Worm (Caenorhabditis elegans): ENCODE results near the gene miro-1.

miro-1 gene

DNA sequence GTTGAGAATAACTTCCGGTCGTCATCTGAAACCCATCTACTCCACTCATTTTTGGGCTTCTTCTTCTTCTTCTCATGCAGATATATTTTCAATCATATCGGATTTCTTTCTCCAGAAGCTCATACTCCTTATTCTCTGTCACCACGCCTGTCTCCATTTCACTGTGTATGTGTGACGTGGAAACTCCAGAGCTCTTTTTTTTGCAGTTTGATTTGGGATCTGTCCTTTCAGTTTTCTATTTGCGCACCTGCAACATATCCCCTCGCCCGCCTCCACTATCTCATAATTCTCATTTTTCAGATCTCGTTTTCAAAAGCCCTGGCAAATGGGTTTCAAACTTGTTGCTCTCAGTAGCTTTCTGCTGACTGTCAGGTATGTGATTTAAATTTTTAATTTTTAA, 36.9 kb downstream of the miro-1 start, which contains the start of gene kin-36:
Gene kin-36, plus strand, starts transcription at position 301 of the 400 bp plus-strand sequence.
- no peak for TF ChIP-seq ets-7 (tag; optimal IDR thresholded peaks at IDR 0.05)
- TF ChIP-seq B0310.2 (tag; optimal IDR thresholded peaks at IDR 0.05), result no peak
- no peak for TF ChIP-seq ceh-36 (tag; optimal IDR thresholded peaks at IDR 0.05)
- TF ChIP-seq ceh-13 (GFP tag; optimal IDR thresholded peaks at IDR 0.05), result no peak
- TF ChIP-seq sea-1 (GFP tag; conservative IDR thresholded peaks at IDR 0.05), result no peak
- no peak for TF ChIP-seq scrt-1 (GFP tag; IDR thresholded peaks at IDR 0.05)
- no peak for TF ChIP-seq tbx-37 (GFP tag; conservative IDR thresholded peaks at IDR 0.05)
- TF ChIP-seq hnd-1 (tag; optimal IDR thresholded peaks at IDR 0.05), result no peak
- no peak for TF ChIP-seq tra-4 (tag; optimal IDR thresholded peaks at IDR 0.05)
- no peak for TF ChIP-seq ama-1 (optimal IDR thresholded peaks at IDR 0.05)
- TF ChIP-seq hmbx-1 (tag; optimal IDR thresholded peaks at IDR 0.05), result no peak
- no peak for TF ChIP-seq F13C5.2 (tag; optimal IDR thresholded peaks at IDR 0.05)
- TF ChIP-seq pes-1 (GFP tag; IDR thresholded peaks at IDR 0.05), result no peak
- no peak for TF ChIP-seq hmg-4 (GFP tag; optimal IDR thresholded peaks at IDR 0.05)

DNA sequence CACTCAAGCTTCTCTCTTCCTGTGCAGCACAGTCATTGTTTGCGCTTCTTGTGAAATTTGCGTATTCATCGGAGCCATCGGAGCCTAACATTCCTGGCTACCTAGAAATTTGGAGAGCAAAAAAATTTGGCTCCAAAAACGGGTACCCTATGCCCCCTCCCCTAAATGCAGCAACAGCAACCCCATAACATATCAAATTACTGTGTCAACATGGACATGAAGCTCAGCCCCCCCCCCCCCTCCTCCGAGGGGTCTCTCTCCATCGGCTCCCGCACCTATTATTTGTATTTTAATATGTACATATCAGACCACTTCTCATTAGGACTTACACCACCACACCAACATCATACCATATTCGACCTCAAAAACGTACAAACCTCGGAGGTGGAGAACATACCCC, 41.3 kb downstream of the miro-1 start:
- TF ChIP-seq hmbx-1 (tag; optimal IDR thresholded peaks at IDR 0.05), result no peak
- TF ChIP-seq tra-4 (tag; optimal IDR thresholded peaks at IDR 0.05), result no peak
- TF ChIP-seq tbx-11 (GFP tag; IDR thresholded peaks at IDR 0.05), result no peak
- TF ChIP-seq hmg-4 (GFP tag; optimal IDR thresholded peaks at IDR 0.05), result no peak
- no peak for TF ChIP-seq scrt-1 (GFP tag; IDR thresholded peaks at IDR 0.05)
- TF ChIP-seq ceh-36 (tag; optimal IDR thresholded peaks at IDR 0.05), result no peak
- TF ChIP-seq pes-1 (GFP tag; IDR thresholded peaks at IDR 0.05), result no peak
- no peak for TF ChIP-seq hnd-1 (tag; optimal IDR thresholded peaks at IDR 0.05)

DNA sequence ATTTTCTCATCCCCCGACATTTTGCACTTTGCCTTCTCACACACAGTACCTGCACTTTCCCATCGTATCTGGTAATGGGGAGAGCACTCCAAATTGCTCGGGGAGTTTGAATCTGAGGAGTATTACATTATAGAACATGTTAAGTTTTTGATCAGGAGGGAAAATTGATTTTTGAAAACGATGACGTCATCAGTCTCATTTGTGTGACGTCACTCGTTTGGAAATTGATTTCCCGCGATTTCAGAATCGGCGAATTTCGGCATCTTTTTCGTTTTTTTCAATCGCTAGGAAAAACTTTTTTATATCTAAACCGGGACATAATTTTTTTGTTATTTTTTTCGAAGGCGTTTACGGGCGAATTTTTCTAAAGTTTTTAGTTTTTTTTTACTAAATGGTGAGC, 42.3 kb downstream of the miro-1 start:
- TF ChIP-seq tbx-11 (GFP tag; IDR thresholded peaks at IDR 0.05), result no peak
- no peak for TF ChIP-seq aly-1 (tag; optimal IDR thresholded peaks at IDR 0.05)
- no peak for TF ChIP-seq ets-7 (tag; optimal IDR thresholded peaks at IDR 0.05)
- TF ChIP-seq F13C5.2 (tag; optimal IDR thresholded peaks at IDR 0.05), result no peak
- no peak for TF ChIP-seq tbx-37 (GFP tag; conservative IDR thresholded peaks at IDR 0.05)
- no peak for TF ChIP-seq B0310.2 (tag; optimal IDR thresholded peaks at IDR 0.05)
- no peak for TF ChIP-seq hnd-1 (tag; optimal IDR thresholded peaks at IDR 0.05)
- no peak for TF ChIP-seq hmg-4 (GFP tag; optimal IDR thresholded peaks at IDR 0.05)
- TF ChIP-seq pes-1 (GFP tag; IDR thresholded peaks at IDR 0.05), result no peak
- TF ChIP-seq flt-1 (GFP tag; IDR thresholded peaks at IDR 0.05), result no peak
- TF ChIP-seq ceh-13 (GFP tag; optimal IDR thresholded peaks at IDR 0.05), result no peak
- no peak for TF ChIP-seq hmbx-1 (tag; optimal IDR thresholded peaks at IDR 0.05)
- no peak for TF ChIP-seq sea-1 (GFP tag; conservative IDR thresholded peaks at IDR 0.05)
- TF ChIP-seq ceh-36 (tag; optimal IDR thresholded peaks at IDR 0.05), result no peak
- no peak for TF ChIP-seq ama-1 (optimal IDR thresholded peaks at IDR 0.05)
- TF ChIP-seq scrt-1 (GFP tag; IDR thresholded peaks at IDR 0.05), result no peak
- TF ChIP-seq tra-4 (tag; optimal IDR thresholded peaks at IDR 0.05), result no peak

DNA sequence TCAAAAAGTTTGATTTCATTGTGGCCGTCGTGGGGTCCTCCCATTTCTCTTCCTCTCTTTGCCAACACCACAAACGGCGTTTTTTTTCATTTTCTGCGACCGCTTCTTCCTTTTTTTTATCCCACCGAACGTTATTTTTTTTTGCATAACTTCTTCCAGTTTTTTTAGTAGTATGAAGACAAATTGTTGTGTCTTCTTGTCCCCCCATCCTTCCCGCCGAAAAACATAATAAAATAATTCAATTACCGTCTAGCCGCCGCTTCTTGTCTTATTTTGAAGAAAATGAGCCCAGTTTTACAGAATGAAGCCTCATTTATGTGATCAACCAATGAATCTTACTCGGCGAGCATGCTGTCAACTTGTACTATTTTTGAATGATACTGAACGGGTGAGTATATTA, 46.4 kb downstream of the miro-1 start, which contains the start of gene F29B9.12:
Gene F29B9.12, plus strand, starts transcription at position 301 of the 400 bp plus-strand sequence.
- TF ChIP-seq tbx-37 (GFP tag; conservative IDR thresholded peaks at IDR 0.05), result no peak
- TF ChIP-seq ama-1 (optimal IDR thresholded peaks at IDR 0.05), result no peak
- no peak for TF ChIP-seq B0310.2 (tag; optimal IDR thresholded peaks at IDR 0.05)
- no peak for TF ChIP-seq pes-1 (GFP tag; IDR thresholded peaks at IDR 0.05)
- TF ChIP-seq ceh-36 (tag; optimal IDR thresholded peaks at IDR 0.05), result no peak
- TF ChIP-seq ceh-13 (GFP tag; optimal IDR thresholded peaks at IDR 0.05), result no peak
- no peak for TF ChIP-seq F13C5.2 (tag; optimal IDR thresholded peaks at IDR 0.05)
- TF ChIP-seq tra-4 (tag; optimal IDR thresholded peaks at IDR 0.05), result no peak
- TF ChIP-seq tbx-11 (GFP tag; IDR thresholded peaks at IDR 0.05), result no peak
- TF ChIP-seq flt-1 (GFP tag; IDR thresholded peaks at IDR 0.05), result no peak
- no peak for TF ChIP-seq hnd-1 (tag; optimal IDR thresholded peaks at IDR 0.05)

DNA sequence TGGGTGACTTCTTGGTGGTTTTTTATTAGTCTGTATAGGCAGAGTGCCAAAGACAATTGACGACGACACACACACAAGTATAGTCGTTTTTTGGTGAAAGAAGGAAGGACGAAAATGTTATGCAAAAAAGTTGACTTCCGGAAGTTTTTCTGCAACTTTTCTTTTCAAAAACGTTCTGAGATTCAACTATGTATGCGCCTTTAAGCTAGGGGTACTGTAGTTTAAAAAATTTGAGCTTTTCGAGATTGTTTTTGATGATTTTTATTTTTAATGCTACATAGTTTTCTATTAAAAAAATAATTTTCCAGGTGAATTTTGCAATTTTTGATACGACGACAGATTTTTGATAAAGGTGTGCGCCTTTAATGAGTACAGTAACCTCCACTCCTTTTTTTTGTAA, 47.8 kb downstream of the miro-1 start:
- TF ChIP-seq ets-7 (tag; optimal IDR thresholded peaks at IDR 0.05) (no peak), scrt-1 (GFP tag; IDR thresholded peaks at IDR 0.05) (no peak)

DNA sequence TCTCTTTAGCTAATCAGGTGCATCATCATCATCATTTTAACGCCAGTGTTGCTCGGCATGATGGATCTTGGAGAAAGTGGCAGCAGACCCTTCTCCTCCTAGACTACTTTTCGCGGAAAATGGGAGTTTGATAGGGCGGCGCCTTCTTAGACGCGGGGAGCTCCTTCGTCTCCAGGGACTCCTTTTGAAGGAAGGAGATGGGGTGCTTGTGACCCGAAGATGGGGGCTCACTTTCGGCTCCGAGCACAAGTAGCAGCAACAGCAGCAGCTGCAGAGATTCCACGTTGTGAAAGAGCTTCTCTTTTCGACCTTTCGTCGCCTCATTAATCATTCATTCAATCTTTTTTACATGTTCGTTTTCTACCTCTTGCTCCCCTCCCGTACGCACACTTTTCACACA, 48.2 kb downstream of the miro-1 start:
- TF ChIP-seq ets-7 (tag; optimal IDR thresholded peaks at IDR 0.05) (no peak), ceh-36 (tag; optimal IDR thresholded peaks at IDR 0.05) (no peak), flt-1 (GFP tag; IDR thresholded peaks at IDR 0.05) (no peak), sea-1 (GFP tag; conservative IDR thresholded peaks at IDR 0.05) (no peak), hmg-4 (GFP tag; optimal IDR thresholded peaks at IDR 0.05) (no peak), F13C5.2 (tag; optimal IDR thresholded peaks at IDR 0.05) (no peak), pes-1 (GFP tag; IDR thresholded peaks at IDR 0.05) (no peak), tra-4 (tag; optimal IDR thresholded peaks at IDR 0.05) (no peak), tbx-37 (GFP tag; conservative IDR thresholded peaks at IDR 0.05) (no peak)

DNA sequence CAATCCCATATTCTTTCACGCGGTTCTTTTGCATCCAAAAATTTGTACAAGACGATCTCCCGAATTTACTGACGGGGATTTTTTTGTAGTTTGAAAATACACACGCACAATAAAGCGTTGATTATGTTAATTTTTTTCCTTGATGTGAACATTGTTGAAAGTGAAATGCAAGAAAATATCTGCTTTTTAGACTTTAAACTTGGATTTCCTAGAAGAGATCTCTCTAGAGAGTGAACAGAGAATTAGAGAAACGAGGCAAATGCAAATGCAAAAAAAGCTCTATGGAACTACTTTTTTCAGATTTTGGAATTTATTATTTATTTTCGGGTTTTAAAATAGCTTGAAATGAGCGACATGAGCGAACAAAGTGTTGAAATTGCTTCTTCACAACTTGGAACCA, 50.5 kb downstream of the miro-1 start, which contains the start of gene F29B9.1:
Gene F29B9.1, plus strand, starts transcription at position 301 of the 400 bp plus-strand sequence.
- TF ChIP-seq ceh-13 (GFP tag; optimal IDR thresholded peaks at IDR 0.05) (no peak), hmbx-1 (tag; optimal IDR thresholded peaks at IDR 0.05) (no peak), B0310.2 (tag; optimal IDR thresholded peaks at IDR 0.05) (no peak), hnd-1 (tag; optimal IDR thresholded peaks at IDR 0.05) (no peak)
